Fruit fly (Drosophila melanogaster): Measurements from ENCODE around the gene CG14626.

The CG14626 gene

dm6 chrX:1184478-1184877, at the start of gene CG14626:
Gene CG14626 (plus strand): TSS chrX:1184778.
- TF ChIP-seq CTCF (optimal IDR thresholded peaks at IDR 0.05), result no peak

- TF ChIP-seq CTCF (optimal IDR thresholded peaks at IDR 0.05), result no peak
- no peak for TF ChIP-seq CG8478 (optimal IDR thresholded peaks at IDR 0.05)
Observed at dm6 chrX:1135006-1135376, 49.6 kb upstream of the CG14626 start.

- TF ChIP-seq CG8478 (optimal IDR thresholded peaks at IDR 0.05), result no peak
- TF ChIP-seq CTCF (optimal IDR thresholded peaks at IDR 0.05), result no peak
Observed at dm6 chrX:1142567-1143347, 41.8 kb upstream of the CG14626 start.

- no peak for TF ChIP-seq CTCF (optimal IDR thresholded peaks at IDR 0.05)
- no peak for TF ChIP-seq CG8478 (optimal IDR thresholded peaks at IDR 0.05)
Observed at dm6 chrX:1145344-1145743, 39.2 kb upstream of the CG14626 start, which contains the start of gene CG14628. Gene CG14628 (plus strand): TSS chrX:1145644.

dm6 chrX:1161913-1162439, 22.6 kb upstream of the CG14626 start, which contains the start of gene eIF4E7:
Gene eIF4E7 (minus strand): TSS chrX:1162389.
- no peak for TF ChIP-seq CTCF (optimal IDR thresholded peaks at IDR 0.05)
- TF ChIP-seq CG8478 (optimal IDR thresholded peaks at IDR 0.05), result no peak

- no peak for TF ChIP-seq CG8478 (optimal IDR thresholded peaks at IDR 0.05)
- no peak for TF ChIP-seq CTCF (optimal IDR thresholded peaks at IDR 0.05)
Observed at dm6 chrX:1170117-1170878, 14.3 kb upstream of the CG14626 start, which contains the start of gene CG11378. Gene CG11378 (plus strand): TSS chrX:1170828.

dm6 chrX:1171018-1171417, 13.6 kb upstream of the CG14626 start:
- TF ChIP-seq CTCF (optimal IDR thresholded peaks at IDR 0.05) (no peak), CG8478 (optimal IDR thresholded peaks at IDR 0.05) (no peak)

dm6 chrX:1172756-1173422, 11.7 kb upstream of the CG14626 start:
- no peak for TF ChIP-seq CTCF (optimal IDR thresholded peaks at IDR 0.05)
- no peak for TF ChIP-seq CG8478 (optimal IDR thresholded peaks at IDR 0.05)

dm6 chrX:1173564-1173963, 11.0 kb upstream of the CG14626 start:
- TF ChIP-seq CG8478 (optimal IDR thresholded peaks at IDR 0.05), result no peak
- no peak for TF ChIP-seq CTCF (optimal IDR thresholded peaks at IDR 0.05)

- no peak for TF ChIP-seq CG8478 (optimal IDR thresholded peaks at IDR 0.05)
- no peak for TF ChIP-seq CTCF (optimal IDR thresholded peaks at IDR 0.05)
Observed at dm6 chrX:1175993-1176392, 8.6 kb upstream of the CG14626 start, which contains the start of gene CG11384. Gene CG11384 (minus strand): TSS chrX:1176035.

- TF ChIP-seq CTCF (optimal IDR thresholded peaks at IDR 0.05) (no peak), CG8478 (optimal IDR thresholded peaks at IDR 0.05) (no peak)
Observed at dm6 chrX:1179865-1180264, 4.7 kb upstream of the CG14626 start, which contains the start of gene CG11379. Gene CG11379 (plus strand): TSS chrX:1180165.

dm6 chrX:1180865-1181264, 3.7 kb upstream of the CG14626 start:
- TF ChIP-seq CTCF (optimal IDR thresholded peaks at IDR 0.05) (no peak), CG8478 (optimal IDR thresholded peaks at IDR 0.05) (no peak)

- TF ChIP-seq CTCF (optimal IDR thresholded peaks at IDR 0.05), result no peak
- no peak for TF ChIP-seq CG8478 (optimal IDR thresholded peaks at IDR 0.05)
Observed at dm6 chrX:1181320-1181719, 3.3 kb upstream of the CG14626 start, which contains the start of gene CG14627. Gene CG14627 (plus strand): TSS chrX:1181620.

dm6 chrX:1183742-1184141, 836 bp upstream of the CG14626 start:
- no peak for TF ChIP-seq CTCF (optimal IDR thresholded peaks at IDR 0.05)
- TF ChIP-seq CG8478 (optimal IDR thresholded peaks at IDR 0.05), result no peak

- TF ChIP-seq CG8478 (optimal IDR thresholded peaks at IDR 0.05) (no peak), CTCF (optimal IDR thresholded peaks at IDR 0.05) (no peak)
Observed at dm6 chrX:1191008-1191407, 6.4 kb downstream of the CG14626 start, which contains the start of gene CG11380. Gene CG11380 (plus strand): TSS chrX:1191308.

All from S2 (cell line).